Worm (Caenorhabditis elegans) whole organism, L4/young adult: ENCODE results near the gene haly-1.

Experiments
- W03F9.2 ChIP-seq: fragments of 150-350 bp; optimal IDR thresholded peaks from 2 replicates; lab custom pipeline; 2014; ENCODE audit warnings: missing biosample characterization, missing genetic modification characterization
- dao-5 ChIP-seq: sonication (generic microtip); optimal IDR thresholded peaks from 2 replicates; lab custom pipeline; 2016; ENCODE audit warnings: missing genotype, missing genetic modification characterization, moderate library complexity, missing compliant biosample characterization
- him-1 ChIP-seq: sonication (generic microtip); optimal IDR thresholded peaks from 2 replicates; lab custom pipeline; 2016; ENCODE audit warnings: missing genotype, missing genetic modification reagents, missing genetic modification characterization, missing compliant biosample characterization

DNA sequence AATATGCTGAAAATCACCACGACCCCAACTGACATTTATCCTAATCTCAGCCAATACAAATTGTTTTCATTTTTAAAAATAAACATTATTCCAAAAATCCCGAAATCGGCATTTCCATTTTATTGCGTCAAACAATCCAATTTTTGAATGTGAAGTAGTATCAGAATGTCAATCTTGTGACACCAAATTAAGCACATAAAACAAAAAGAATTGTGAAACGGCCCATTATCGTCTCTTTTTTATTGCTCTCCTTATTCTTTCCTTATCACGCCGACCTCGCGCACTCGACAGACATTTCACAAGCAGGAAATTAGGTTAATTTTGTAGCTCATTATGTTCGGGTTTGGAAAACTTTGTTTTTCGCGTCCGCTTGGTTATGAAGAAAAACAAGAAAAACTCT is 15.9 kb downstream of the haly-1 start, which contains the start of gene T21E8.4:
- no peak for TF ChIP-seq him-1 (tag; lab: Kevin White, UChicago)
- no peak for TF ChIP-seq dao-5 (tag; lab: Kevin White, UChicago)
- no peak for TF ChIP-seq W03F9.2
